Fruit fly (Drosophila melanogaster) whole organism, pupa: ENCODE data around the gene Tailor.

Experiments used
- CG10348 ChIP-seq: fragments of 200-800 bp; sonication (Bioruptor generic); IDR thresholded peaks from 2 replicates; pipeline ENCODE4 v1.3.6; 2022; ENCODE audit warnings: missing biosample characterization, missing genetic modification characterization
- CG12605 ChIP-seq: fragments of 200-800 bp; sonication (Bioruptor generic); IDR thresholded peaks from 2 replicates; pipeline ENCODE4 v1.3.6; 2022; ENCODE audit warnings: missing biosample characterization, missing genetic modification characterization
- CG13204 ChIP-seq: fragments of 200-800 bp; sonication (Bioruptor generic); optimal IDR thresholded peaks from 2 replicates; lab custom pipeline; 2018; ENCODE audit warnings: missing biosample characterization, mild to moderate bottlenecking, missing genetic modification characterization, moderate library complexity
- CG14655 ChIP-seq: fragments of 200-800 bp; sonication (Bioruptor generic); optimal IDR thresholded peaks from 3 replicates; lab custom pipeline; 2017; ENCODE audit warnings: mild to moderate bottlenecking, missing biosample characterization, missing genetic modification reagents, missing genetic modification characterization
- CG15710 ChIP-seq: fragments of 200-800 bp; sonication (Bioruptor generic); optimal IDR thresholded peaks from 2 replicates; lab custom pipeline; 2018; ENCODE audit warnings: missing biosample characterization, mild to moderate bottlenecking, missing genetic modification characterization, moderate library complexity
- CG17806 ChIP-seq: fragments of 200-800 bp; sonication (Bioruptor generic); optimal IDR thresholded peaks from 2 replicates; lab custom pipeline; 2018; ENCODE audit warnings: missing biosample characterization, mild to moderate bottlenecking, missing genetic modification characterization, moderate library complexity
- CG32121 ChIP-seq: fragments of 200-800 bp; sonication (Bioruptor generic); IDR thresholded peaks from 2 replicates; pipeline ENCODE4 v1.3.6; 2022; ENCODE audit warnings: missing biosample characterization, missing genetic modification characterization
- CG34367 ChIP-seq: fragments of 200-800 bp; sonication (Bioruptor generic); optimal IDR thresholded peaks from 2 replicates; lab custom pipeline; 2018; ENCODE audit warnings: missing biosample characterization, mild to moderate bottlenecking, missing genetic modification characterization
- CG4496 ChIP-seq: fragments of 200-800 bp; sonication (Bioruptor generic); IDR thresholded peaks from 3 replicates; pipeline ENCODE4 v1.3.6; 2022; ENCODE audit warnings: missing biosample characterization, missing genetic modification characterization
- CG8159 ChIP-seq: fragments of 200-800 bp; sonication (Bioruptor generic); optimal IDR thresholded peaks from 3 replicates; lab custom pipeline; 2018; ENCODE audit warnings: missing biosample characterization, mild to moderate bottlenecking, missing genetic modification characterization, moderate library complexity
- CG8301 ChIP-seq: fragments of 200-800 bp; sonication (Bioruptor generic); optimal IDR thresholded peaks from 2 replicates; lab custom pipeline; 2018; ENCODE audit warnings: missing biosample characterization, mild to moderate bottlenecking, missing genetic modification characterization
- CG9948 ChIP-seq: fragments of 200-800 bp; sonication (Bioruptor generic); optimal IDR thresholded peaks from 2 replicates; lab custom pipeline; 2018; ENCODE audit warnings: missing biosample characterization, mild to moderate bottlenecking, missing genetic modification characterization, moderate library complexity
- D1 ChIP-seq: fragments of 200-800 bp; sonication (Bioruptor generic); optimal IDR thresholded peaks from 2 replicates; lab custom pipeline; 2018; ENCODE audit warnings: missing biosample characterization, mild to moderate bottlenecking, missing genetic modification characterization, moderate library complexity
- EcR ChIP-seq: fragments of 200-800 bp; sonication (Bioruptor generic); optimal IDR thresholded peaks from 3 replicates; lab custom pipeline; 2019; ENCODE audit warnings: missing biosample characterization, missing genetic modification characterization, mild to moderate bottlenecking, moderate library complexity, missing genetic modification reagents
- Ets98B ChIP-seq: fragments of 200-800 bp; sonication (Bioruptor generic); IDR thresholded peaks from 2 replicates; pipeline ENCODE4 v1.3.6; 2022; ENCODE audit warnings: missing biosample characterization, missing genetic modification characterization
- Pif1A ChIP-seq: fragments of 200-800 bp; sonication (Bioruptor generic); optimal IDR thresholded peaks from 3 replicates; lab custom pipeline; 2016; ENCODE audit warnings: missing biosample characterization, missing genetic modification characterization
- Pif1B ChIP-seq: fragments of 200-800 bp; sonication (Bioruptor generic); optimal IDR thresholded peaks from 3 replicates; lab custom pipeline; 2016; ENCODE audit warnings: missing biosample characterization, missing genetic modification characterization
- Snoo ChIP-seq: fragments of 200-800 bp; sonication (Bioruptor generic); optimal IDR thresholded peaks from 3 replicates; lab custom pipeline; 2017; ENCODE audit warnings: missing biosample characterization, mild to moderate bottlenecking, missing genetic modification characterization, inconsistent platforms
- fd96Ca ChIP-seq: fragments of 200-800 bp; sonication (Bioruptor generic); IDR thresholded peaks from 3 replicates; pipeline ENCODE4 v1.3.6; 2022; ENCODE audit warnings: missing biosample characterization, missing genetic modification characterization
- gl ChIP-seq: fragments of 200-800 bp; sonication (Bioruptor generic); optimal IDR thresholded peaks from 2 replicates; lab custom pipeline; 2018; ENCODE audit warnings: missing biosample characterization, mild to moderate bottlenecking, missing genetic modification characterization
- rn ChIP-seq: fragments of 200-800 bp; sonication (Bioruptor generic); IDR thresholded peaks from 2 replicates; pipeline ENCODE4 v1.3.6; 2022; ENCODE audit warnings: missing biosample characterization, missing genetic modification characterization

Gene Tailor

DNA sequence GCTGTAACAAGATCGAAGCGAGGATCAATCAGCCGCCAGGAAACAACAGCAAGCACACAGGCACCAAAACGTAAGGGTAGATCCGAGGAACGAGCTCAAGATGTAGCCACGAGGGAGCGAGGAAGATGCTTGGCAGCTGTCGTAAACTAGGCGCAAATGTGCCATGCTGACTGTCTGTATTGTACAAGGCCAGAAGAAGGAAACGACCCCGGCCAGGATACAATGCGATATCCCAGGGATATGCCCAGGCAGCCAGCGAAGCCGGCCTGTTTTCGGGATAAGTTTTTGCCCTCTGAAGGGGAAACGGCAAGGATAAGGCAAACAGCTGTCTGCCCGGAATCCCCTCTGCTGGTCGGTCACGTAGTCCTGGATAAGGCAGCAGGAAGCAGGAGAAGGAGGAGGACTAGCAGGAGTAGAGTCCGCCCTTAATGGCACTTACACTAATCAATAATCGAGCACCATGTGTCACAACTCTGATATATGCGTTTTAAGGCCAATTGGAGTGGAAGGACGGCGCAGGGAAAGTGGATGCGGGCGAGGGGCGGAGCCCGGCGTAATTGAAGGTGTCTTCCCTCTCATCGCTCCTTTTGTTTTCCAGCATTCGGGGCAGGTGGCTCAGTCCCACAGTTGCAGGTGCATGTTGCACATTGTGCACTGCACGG lies 19.8 kb upstream of the Tailor start:
- TF ChIP-seq CG13204 (GFP tag; lab: Kevin White, UChicago) (no peak), D1 (tag; lab: Kevin White, UChicago) (no peak), EcR (GFP tag; lab: Kevin White, UChicago) (no peak), CG12605 (GFP tag; lab: Robert Waterston, UW) (no peak), rn (GFP tag; lab: Robert Waterston, UW) (no peak), fd96Ca (GFP tag; lab: Robert Waterston, UW) (no peak), CG9948 (tag; lab: Kevin White, UChicago) (no peak), CG8159 (tag; lab: Kevin White, UChicago) (no peak), CG14655 (GFP tag; lab: Kevin White, UChicago) (no peak), CG34367 (tag; lab: Kevin White, UChicago) (no peak), Ets98B (GFP tag; lab: Robert Waterston, UW) (no peak), Pif1A (GFP tag; lab: Kevin White, UChicago) (no peak), CG15710 (no peak), CG8301 (no peak), gl (tag; lab: Kevin White, UChicago) (no peak), CG10348 (GFP tag; lab: Robert Waterston, UW) (no peak), CG4496 (GFP tag; lab: Robert Waterston, UW) (no peak), CG17806 (tag; lab: Kevin White, UChicago) (no peak), Snoo (tag; lab: Kevin White, UChicago) (no peak), Pif1B (GFP tag; lab: Kevin White, UChicago) (no peak)

- no peak for TF ChIP-seq fd96Ca (GFP tag; lab: Robert Waterston, UW)
- peak; percentile 41 for TF ChIP-seq EcR (GFP tag; lab: Kevin White, UChicago)
- TF ChIP-seq Pif1A (GFP tag; lab: Kevin White, UChicago) = no peak
- TF ChIP-seq, all 21 proteins: peak for 1
Measured at dm6 chr3R:7104308-7104707, 18.4 kb upstream of the Tailor start.

- TF ChIP-seq CG15710 = no peak
- TF ChIP-seq D1 (tag; lab: Kevin White, UChicago) = no peak
- TF ChIP-seq CG32121 = peak; percentile 58
- TF ChIP-seq CG8159 (tag; lab: Kevin White, UChicago) = peak; percentile 17
- TF ChIP-seq EcR (GFP tag; lab: Kevin White, UChicago) = peak; percentile 71
- TF ChIP-seq CG9948 (tag; lab: Kevin White, UChicago) = no peak
- TF ChIP-seq CG4496 (GFP tag; lab: Robert Waterston, UW) = peak; percentile 66; the same call in 2 of the 3 replicates
- TF ChIP-seq CG34367 (tag; lab: Kevin White, UChicago) = no peak
- TF ChIP-seq CG13204 (GFP tag; lab: Kevin White, UChicago) = peak; percentile 10
- peak; percentile 2 for TF ChIP-seq CG8301
- TF ChIP-seq fd96Ca (GFP tag; lab: Robert Waterston, UW) = peak; percentile 59; the same call in 2 of the 3 replicates
- TF ChIP-seq rn (GFP tag; lab: Robert Waterston, UW) = no peak
- TF ChIP-seq CG17806 (tag; lab: Kevin White, UChicago) = no peak
- TF ChIP-seq CG12605 (GFP tag; lab: Robert Waterston, UW) = peak; percentile 42; the same call in 1 of the 2 replicates
- TF ChIP-seq Ets98B (GFP tag; lab: Robert Waterston, UW) = peak; percentile 71
- TF ChIP-seq Pif1B (GFP tag; lab: Kevin White, UChicago) = no peak
- peak; percentile 21 for TF ChIP-seq Pif1A (GFP tag; lab: Kevin White, UChicago)
- no peak for TF ChIP-seq CG10348 (GFP tag; lab: Robert Waterston, UW)
Measured at dm6 chr3R:7102853-7103833, 17.3 kb upstream of the Tailor start.

DNA sequence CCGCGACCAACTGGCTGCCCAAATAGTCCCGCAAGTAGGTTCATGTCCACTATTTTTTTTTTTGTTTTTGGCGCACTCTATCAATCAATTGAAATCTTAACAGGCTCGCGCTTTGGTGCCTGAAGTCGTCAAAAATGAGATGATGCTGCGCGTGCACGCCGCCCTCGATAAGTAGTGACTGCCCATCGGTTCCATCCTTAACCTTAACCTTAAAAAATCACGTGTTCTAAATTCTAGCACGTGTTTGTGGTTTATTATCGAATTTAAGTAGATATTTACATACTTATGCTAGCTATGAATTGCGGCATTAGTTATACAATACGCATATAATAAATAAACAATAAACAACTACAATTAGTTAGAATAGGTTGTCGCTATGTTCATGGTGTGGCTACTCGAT lies 8.5 kb upstream of the Tailor start:
- TF ChIP-seq CG15710 = no peak
- TF ChIP-seq fd96Ca (GFP tag; lab: Robert Waterston, UW) = no peak
- no peak for TF ChIP-seq CG17806 (tag; lab: Kevin White, UChicago)
- TF ChIP-seq Snoo (tag; lab: Kevin White, UChicago) = no peak
- TF ChIP-seq CG13204 (GFP tag; lab: Kevin White, UChicago) = no peak
- no peak for TF ChIP-seq CG14655 (GFP tag; lab: Kevin White, UChicago)
- TF ChIP-seq Pif1A (GFP tag; lab: Kevin White, UChicago) = no peak
- TF ChIP-seq D1 (tag; lab: Kevin White, UChicago) = no peak
- TF ChIP-seq CG34367 (tag; lab: Kevin White, UChicago) = no peak

DNA sequence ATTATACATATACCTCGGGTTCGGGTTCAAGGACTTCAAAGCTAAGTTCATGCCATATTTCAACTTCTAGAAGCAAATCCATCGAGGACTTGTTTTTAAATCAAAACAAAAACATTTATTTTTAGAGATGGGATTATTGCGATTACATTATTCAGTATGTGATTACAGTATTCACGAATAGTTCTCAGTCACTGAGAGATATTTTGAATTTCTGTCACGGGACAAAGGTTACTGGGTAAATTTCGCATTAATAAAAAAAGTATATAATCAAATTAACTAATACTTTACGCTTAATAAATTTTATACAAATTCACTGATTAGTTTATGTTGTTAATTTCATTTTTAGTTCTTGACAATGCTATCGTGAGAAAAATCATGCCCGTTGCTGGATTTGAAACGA lies 7.7 kb upstream of the Tailor start:
- TF ChIP-seq CG32121 (no peak), CG4496 (GFP tag; lab: Robert Waterston, UW) (0 out of 3 replicates have a peak, but pooled peaks have one; percentile 11), CG8301 (no peak), CG10348 (GFP tag; lab: Robert Waterston, UW) (no peak), CG9948 (tag; lab: Kevin White, UChicago) (no peak), Pif1B (GFP tag; lab: Kevin White, UChicago) (peak; percentile 8), EcR (GFP tag; lab: Kevin White, UChicago) (no peak), CG8159 (tag; lab: Kevin White, UChicago) (peak; percentile 31), CG12605 (GFP tag; lab: Robert Waterston, UW) (0 out of 2 replicates have a peak, but pooled peaks have one; percentile 21), CG15710 (peak; percentile 27), rn (GFP tag; lab: Robert Waterston, UW) (no peak), Snoo (tag; lab: Kevin White, UChicago) (peak; percentile 6), CG34367 (tag; lab: Kevin White, UChicago) (no peak), CG17806 (tag; lab: Kevin White, UChicago) (no peak)
